Worm (Caenorhabditis elegans) whole organism, L1 larva: Measurements from ENCODE around the gene R11H6.4.

ENCODE experiments used
- aly-2 ChIP-seq: fragments of 150-350 bp; optimal IDR thresholded peaks from 2 replicates; lab custom pipeline; 2014; ENCODE audit warnings: missing biosample characterization, missing genetic modification characterization
- ama-1 ChIP-seq: fragments of 150-350 bp; optimal IDR thresholded peaks from 2 replicates; lab custom pipeline; 2014
- lsy-2 ChIP-seq, 2 experiments: fragments of 150-350 bp; optimal IDR thresholded peaks; 2 replicates each; lab custom pipeline; 2014; ENCODE audit warnings: missing biosample characterization in 2 of 2, missing genetic modification characterization in 2 of 2
- nhr-28 ChIP-seq: fragments of 150-350 bp; optimal IDR thresholded peaks from 2 replicates; lab custom pipeline; 2014; ENCODE audit warnings: missing biosample characterization, missing genetic modification characterization
- nhr-47 ChIP-seq: sonication (generic microtip); optimal IDR thresholded peaks from 2 replicates; lab custom pipeline; 2016; ENCODE audit warnings: mild to moderate bottlenecking, missing genetic modification characterization, moderate library complexity, missing compliant biosample characterization
- rnt-1 ChIP-seq: sonication (generic microtip); optimal IDR thresholded peaks from 2 replicates; lab custom pipeline; 2016; ENCODE audit warnings: mild to moderate bottlenecking, missing genetic modification characterization, moderate library complexity, missing compliant biosample characterization
- unc-62 ChIP-seq: fragments of 150-350 bp; optimal IDR thresholded peaks from 2 replicates; lab custom pipeline; 2014; ENCODE audit warnings: missing biosample characterization, missing genetic modification reagents, missing genetic modification characterization
- zag-1 ChIP-seq: fragments of 150-350 bp; optimal IDR thresholded peaks from 2 replicates; lab custom pipeline; 2014; ENCODE audit warnings: missing biosample characterization, missing genetic modification characterization

- TF ChIP-seq ama-1 (lab: Kevin White, UChicago) (no peak), zag-1 (tag; lab: Kevin White, UChicago) (no peak), rnt-1 (tag; lab: Kevin White, UChicago) (no peak), nhr-28 (tag; lab: Kevin White, UChicago) (no peak), aly-2 (tag; lab: Kevin White, UChicago) (no peak), unc-62 (no peak), nhr-47 (no peak), lsy-2 (tag; optimal IDR thresholded peaks at IDR 0.05; lab: Kevin White, UChicago) (no peak)
Observed at ce11 chrV:14638075-14638474, 28.3 kb downstream of the R11H6.4 start.
